Fruit fly (Drosophila melanogaster) whole organism, embryonic: ENCODE results near the gene Hph.

Source experiments
- C15 ChIP-seq: fragments of 200-800 bp; sonication (Bioruptor generic); IDR thresholded peaks from 3 replicates; pipeline ENCODE4 v1.3.6; 2022; ENCODE audit warnings: missing biosample characterization, missing genetic modification characterization
- CG1024 ChIP-seq: fragments of 200-800 bp; sonication (Bioruptor generic); IDR thresholded peaks from 2 replicates; pipeline ENCODE4 v1.3.6; 2022; ENCODE audit warnings: missing biosample characterization, missing genetic modification characterization
- CG11093 ChIP-seq: fragments of 200-800 bp; sonication (Bioruptor generic); IDR thresholded peaks from 3 replicates; pipeline ENCODE4 v1.3.6; 2022; ENCODE audit warnings: missing biosample characterization, missing genetic modification characterization
- CG15269 ChIP-seq: fragments of 200-800 bp; sonication (Bioruptor generic); optimal IDR thresholded peaks from 2 replicates; lab custom pipeline; 2018; ENCODE audit warnings: missing biosample characterization, mild to moderate bottlenecking, missing genetic modification characterization, moderate library complexity
- CG15479 ChIP-seq: fragments of 200-800 bp; sonication (Bioruptor generic); optimal IDR thresholded peaks from 3 replicates; lab custom pipeline; 2019; ENCODE audit warnings: missing biosample characterization, mild to moderate bottlenecking, missing genetic modification characterization, moderate library complexity
- CG17328 ChIP-seq: fragments of 200-800 bp; sonication (Bioruptor generic); IDR thresholded peaks from 2 replicates; pipeline ENCODE4 v1.3.6; 2022; ENCODE audit warnings: missing biosample characterization, missing genetic modification characterization
- CG17359 ChIP-seq: fragments of 200-800 bp; sonication (Bioruptor generic); optimal IDR thresholded peaks from 3 replicates; lab custom pipeline; 2018; ENCODE audit warnings: missing biosample characterization, mild to moderate bottlenecking, missing genetic modification characterization, moderate library complexity
- CG2129 ChIP-seq: fragments of 200-800 bp; sonication (Bioruptor generic); IDR thresholded peaks from 2 replicates; pipeline ENCODE4 v1.3.6; 2022; ENCODE audit warnings: missing biosample characterization, missing genetic modification characterization; ENCODE audit not compliant: partially characterized antibody
- CG2199 ChIP-seq: fragments of 200-800 bp; sonication (Bioruptor generic); IDR thresholded peaks from 3 replicates; pipeline ENCODE4 v1.3.6; 2022; ENCODE audit warnings: missing biosample characterization, missing genetic modification characterization
- CG6765 ChIP-seq: fragments of 200-800 bp; sonication (Bioruptor generic); optimal IDR thresholded peaks from 3 replicates; lab custom pipeline; 2017; ENCODE audit warnings: missing biosample characterization, mild to moderate bottlenecking, missing genetic modification characterization
- CG7357 ChIP-seq: fragments of 200-800 bp; sonication (Bioruptor generic); IDR thresholded peaks from 3 replicates; pipeline ENCODE4 v1.3.6; 2022; ENCODE audit warnings: missing biosample characterization, missing genetic modification characterization
- CG9215 ChIP-seq: fragments of 200-800 bp; sonication (Bioruptor generic); IDR thresholded peaks from 2 replicates; pipeline ENCODE4 v1.3.6; 2022; ENCODE audit warnings: missing biosample characterization, missing genetic modification characterization
- CG9437 ChIP-seq: fragments of 200-800 bp; sonication (Bioruptor generic); optimal IDR thresholded peaks from 2 replicates; lab custom pipeline; 2018; ENCODE audit warnings: missing biosample characterization, mild to moderate bottlenecking, missing genetic modification characterization
- ERR ChIP-seq: fragments of 200-800 bp; sonication (Bioruptor generic); optimal IDR thresholded peaks from 2 replicates; lab custom pipeline; 2016; ENCODE audit warnings: missing biosample characterization, missing genetic modification characterization
- HmgZ ChIP-seq: fragments of 200-800 bp; sonication (Bioruptor generic); optimal IDR thresholded peaks from 2 replicates; lab custom pipeline; 2018; ENCODE audit warnings: missing biosample characterization, mild to moderate bottlenecking, missing genetic modification characterization
- Max ChIP-seq: fragments of 200-800 bp; sonication (Bioruptor generic); optimal IDR thresholded peaks from 2 replicates; lab custom pipeline; 2016; ENCODE audit warnings: missing biosample characterization, mild to moderate bottlenecking, missing genetic modification characterization
- Meics ChIP-seq: fragments of 200-800 bp; sonication (Bioruptor generic); optimal IDR thresholded peaks from 2 replicates; lab custom pipeline; 2017; ENCODE audit warnings: missing biosample characterization, mild to moderate bottlenecking, missing genetic modification characterization
- NK7.1 ChIP-seq: fragments of 200-800 bp; sonication (Bioruptor generic); optimal IDR thresholded peaks from 3 replicates; lab custom pipeline; 2016; ENCODE audit warnings: missing biosample characterization, missing genetic modification characterization
- PHDP ChIP-seq: fragments of 200-800 bp; sonication (Bioruptor generic); optimal IDR thresholded peaks from 3 replicates; lab custom pipeline; 2018; ENCODE audit warnings: missing biosample characterization, mild to moderate bottlenecking, missing genetic modification characterization, moderate library complexity
- Rfx ChIP-seq: fragments of 200-800 bp; sonication (Bioruptor generic); IDR thresholded peaks from 2 replicates; pipeline ENCODE4 v1.3.6; 2022; ENCODE audit warnings: missing biosample characterization, missing genetic modification characterization
- Side ChIP-seq: fragments of 200-800 bp; sonication (Bioruptor generic); optimal IDR thresholded peaks from 2 replicates; lab custom pipeline; 2016; ENCODE audit warnings: missing biosample characterization, missing genetic modification characterization
- Sox102F ChIP-seq: fragments of 200-800 bp; sonication (Bioruptor generic); optimal IDR thresholded peaks from 2 replicates; lab custom pipeline; 2018; ENCODE audit warnings: missing biosample characterization, mild to moderate bottlenecking, missing genetic modification characterization, moderate library complexity
- Usf ChIP-seq: fragments of 200-800 bp; sonication (Bioruptor generic); optimal IDR thresholded peaks from 2 replicates; lab custom pipeline; 2017; ENCODE audit warnings: missing genotype, missing biosample characterization, missing genetic modification characterization
- Xrp1 ChIP-seq: fragments of 200-800 bp; sonication (Bioruptor generic); IDR thresholded peaks from 2 replicates; pipeline ENCODE4 v1.3.6; 2022; ENCODE audit warnings: missing biosample characterization, missing genetic modification characterization
- YL-1 ChIP-seq: fragments of 200-800 bp; sonication (Bioruptor generic); optimal IDR thresholded peaks from 3 replicates; lab custom pipeline; 2017; ENCODE audit warnings: missing biosample characterization, mild to moderate bottlenecking, missing genetic modification characterization
- ab ChIP-seq: fragments of 200-800 bp; sonication (Bioruptor generic); optimal IDR thresholded peaks from 2 replicates; lab custom pipeline; 2016; ENCODE audit warnings: missing biosample characterization, missing genetic modification characterization
- ac ChIP-seq: fragments of 200-800 bp; sonication (Bioruptor generic); optimal IDR thresholded peaks from 3 replicates; lab custom pipeline; 2017; ENCODE audit warnings: missing biosample characterization, mild to moderate bottlenecking, missing genetic modification characterization
- az2 ChIP-seq: fragments of 200-800 bp; sonication (Bioruptor generic); optimal IDR thresholded peaks from 3 replicates; lab custom pipeline; 2016; ENCODE audit warnings: missing biosample characterization, missing genetic modification characterization
- bsh ChIP-seq, 2 experiments: fragments of 200-800 bp; sonication (Bioruptor generic); optimal IDR thresholded peaks; 2 replicates each; lab custom pipeline; 2017 to 2018; ENCODE audit warnings: mild to moderate bottlenecking in 2 of 2, missing biosample characterization in 2 of 2, missing genetic modification characterization in 2 of 2, moderate library complexity in 1 of 2
- cg ChIP-seq: fragments of 200-800 bp; sonication (Bioruptor generic); optimal IDR thresholded peaks from 3 replicates; lab custom pipeline; 2019; ENCODE audit warnings: missing biosample characterization, mild to moderate bottlenecking, missing genetic modification characterization, moderate library complexity
- ci ChIP-seq: fragments of 200-800 bp; sonication (Bioruptor generic); IDR thresholded peaks from 3 replicates; pipeline ENCODE4 v1.3.6; 2022; ENCODE audit warnings: missing biosample characterization, missing genetic modification characterization
- dmrt99B ChIP-seq: fragments of 200-800 bp; sonication (Bioruptor generic); optimal IDR thresholded peaks from 2 replicates; lab custom pipeline; 2018; ENCODE audit warnings: missing biosample characterization, mild to moderate bottlenecking, missing genetic modification characterization, moderate library complexity
- dpn ChIP-seq, 2 experiments: fragments of 200-800 bp; sonication (Bioruptor generic); optimal IDR thresholded peaks; 3 replicates each; lab custom pipeline; 2016; ENCODE audit warnings: missing biosample characterization in 2 of 2, missing genetic modification characterization in 2 of 2
- eve ChIP-seq, 2 experiments: fragments of >200 bp; optimal IDR thresholded peaks; 2 replicates each; lab custom pipeline; 2017; ENCODE audit warnings: missing biosample characterization in 2 of 2, missing genetic modification characterization in 2 of 2
- hb ChIP-seq: fragments of 200-800 bp; sonication (Bioruptor generic); IDR thresholded peaks from 3 replicates; pipeline ENCODE4 v1.3.6; 2022; ENCODE audit warnings: missing biosample characterization, missing genetic modification characterization; ENCODE audit not compliant: partially characterized antibody
- ind ChIP-seq: fragments of 200-800 bp; sonication (Bioruptor generic); optimal IDR thresholded peaks from 3 replicates; lab custom pipeline; 2016; ENCODE audit warnings: missing biosample characterization, missing genetic modification characterization
- kah ChIP-seq: fragments of 200-800 bp; sonication (Bioruptor generic); optimal IDR thresholded peaks from 2 replicates; lab custom pipeline; 2018; ENCODE audit warnings: missing biosample characterization, mild to moderate bottlenecking, missing genetic modification characterization
- klu ChIP-seq: fragments of 200-800 bp; sonication (Bioruptor generic); IDR thresholded peaks from 2 replicates; pipeline ENCODE4 v1.3.6; 2022; ENCODE audit warnings: missing biosample characterization, missing genetic modification characterization
- lab ChIP-seq: fragments of 200-800 bp; sonication (Bioruptor generic); optimal IDR thresholded peaks from 3 replicates; lab custom pipeline; 2017; ENCODE audit warnings: missing biosample characterization, missing genetic modification characterization, mild to moderate bottlenecking, moderate library complexity, missing genetic modification reagents
- maf-S ChIP-seq: fragments of 200-800 bp; sonication (Bioruptor generic); optimal IDR thresholded peaks from 2 replicates; lab custom pipeline; 2016; ENCODE audit warnings: missing biosample characterization, missing genetic modification characterization
- nom ChIP-seq: fragments of 200-800 bp; sonication (Bioruptor generic); optimal IDR thresholded peaks from 2 replicates; lab custom pipeline; 2017; ENCODE audit warnings: missing biosample characterization, missing genetic modification characterization, mild to moderate bottlenecking, moderate library complexity, missing genetic modification reagents
- onecut ChIP-seq: fragments of 200-800 bp; sonication (Bioruptor generic); IDR thresholded peaks from 2 replicates; pipeline ENCODE4 v1.3.6; 2022; ENCODE audit warnings: missing biosample characterization, missing genetic modification characterization
- pb ChIP-seq: fragments of 200-800 bp; sonication (Bioruptor generic); optimal IDR thresholded peaks from 3 replicates; lab custom pipeline; 2016; ENCODE audit warnings: missing biosample characterization, missing genetic modification characterization
- pum ChIP-seq: fragments of 200-800 bp; sonication (Bioruptor generic); optimal IDR thresholded peaks from 2 replicates; lab custom pipeline; 2016; ENCODE audit warnings: missing biosample characterization, missing genetic modification characterization
- sens-2 ChIP-seq: fragments of 200-800 bp; sonication (Bioruptor generic); IDR thresholded peaks from 2 replicates; pipeline ENCODE4 v1.3.6; 2022; ENCODE audit warnings: missing biosample characterization, missing genetic modification characterization
- shn ChIP-seq: fragments of 200-800 bp; sonication (Bioruptor generic); optimal IDR thresholded peaks from 3 replicates; lab custom pipeline; 2016; ENCODE audit warnings: missing biosample characterization, missing genetic modification characterization
- sob ChIP-seq: fragments of 200-800 bp; sonication (Bioruptor generic); IDR thresholded peaks from 2 replicates; pipeline ENCODE4 v1.3.6; 2022; ENCODE audit warnings: missing biosample characterization, missing genetic modification characterization
- ssp ChIP-seq: fragments of 200-800 bp; sonication (Bioruptor generic); IDR thresholded peaks from 2 replicates; pipeline ENCODE4 v1.3.6; 2022; ENCODE audit warnings: missing biosample characterization, missing genetic modification characterization
- tx ChIP-seq: fragments of 200-800 bp; sonication (Bioruptor generic); optimal IDR thresholded peaks from 2 replicates; lab custom pipeline; 2016; ENCODE audit warnings: missing biosample characterization, missing genetic modification characterization
- unpg ChIP-seq: fragments of 200-800 bp; sonication (Bioruptor generic); optimal IDR thresholded peaks from 3 replicates; lab custom pipeline; 2018; ENCODE audit warnings: missing biosample characterization, mild to moderate bottlenecking, missing genetic modification characterization, moderate library complexity
- wek ChIP-seq: fragments of 200-800 bp; sonication (Bioruptor generic); optimal IDR thresholded peaks from 3 replicates; lab custom pipeline; 2018; ENCODE audit warnings: missing biosample characterization, mild to moderate bottlenecking, missing genetic modification characterization, moderate library complexity

The Hph gene

DNA sequence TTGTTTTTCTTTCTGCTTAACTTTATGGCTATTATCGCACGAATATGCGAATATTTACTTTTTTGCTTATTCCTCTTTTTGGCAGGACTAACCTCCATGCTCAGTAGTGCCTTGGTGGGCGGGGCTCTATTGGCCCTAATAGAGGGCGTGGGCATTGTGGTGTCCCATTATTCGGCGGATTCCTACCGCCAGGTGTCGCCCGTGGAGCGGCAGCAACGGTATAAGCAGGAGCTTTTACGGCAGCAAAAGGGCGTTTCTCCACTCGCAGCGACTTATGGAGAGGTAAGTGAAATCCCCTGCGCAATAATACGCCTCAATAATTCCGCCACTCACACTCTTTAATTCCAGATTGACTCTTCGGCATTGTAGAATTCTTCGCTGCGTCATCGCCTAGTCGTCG lies 43.8 kb downstream of the Hph start (continued):
- TF ChIP-seq CG9437 (no peak), C15 (GFP tag; lab: Robert Waterston, UW) (no peak), CG17328 (GFP tag; lab: Robert Waterston, UW) (peak; percentile 49), YL-1 (GFP tag; lab: Kevin White, UChicago) (no peak), unpg (GFP tag; lab: Kevin White, UChicago) (peak; percentile 12), CG15479 (GFP tag; lab: Kevin White, UChicago) (no peak), CG11093 (GFP tag; lab: Robert Waterston, UW) (no peak), pb (GFP tag; lab: Kevin White, UChicago) (peak; percentile 0), Rfx (GFP tag; lab: Robert Waterston, UW) (peak; percentile 45), ab (GFP tag; lab: Kevin White, UChicago) (no peak), cg (GFP tag; lab: Kevin White, UChicago) (no peak), dmrt99B (peak; percentile 32), CG2129 (no peak), nom (GFP tag; lab: Kevin White, UChicago) (peak; percentile 10), pum (GFP tag; lab: Kevin White, UChicago) (peak; percentile 7), CG6765 (GFP tag; lab: Kevin White, UChicago) (no peak), ac (GFP tag; lab: Kevin White, UChicago) (no peak), CG9215 (GFP tag; lab: Robert Waterston, UW) (no peak), Max (GFP tag; lab: Kevin White, UChicago) (no peak), CG2199 (GFP tag; lab: Robert Waterston, UW) (peak; percentile 35; the same call in 1 of the 3 replicates), ind (peak; percentile 17), kah (peak; percentile 34), PHDP (tag; lab: Kevin White, UChicago) (peak; percentile 4), onecut (peak; percentile 63), ssp (GFP tag; lab: Robert Waterston, UW) (no peak), hb (GFP tag; lab: Robert Waterston, UW) (0 out of 3 replicates have a peak, but pooled peaks have one; percentile 40), wek (GFP tag; lab: Kevin White, UChicago) (peak; percentile 42), tx (no peak), Sox102F (GFP tag; lab: Kevin White, UChicago) (peak; percentile 11), eve (GFP tag; optimal IDR thresholded peaks at IDR 0.05; lab: Kevin White, UChicago) (no peak), sens-2 (GFP tag; lab: Robert Waterston, UW) (no peak), dpn (GFP tag; optimal IDR thresholded peaks at IDR 0.05; lab: Kevin White, UChicago) (peak in 1 of 2 experiments; percentile 27), ERR (GFP tag; lab: Kevin White, UChicago) (no peak), sob (GFP tag; lab: Robert Waterston, UW) (0 out of 2 replicates have a peak, but pooled peaks have one; percentile 54), bsh (GFP tag; optimal IDR thresholded peaks at IDR 0.05; lab: Kevin White, UChicago) (peak in 1 of 2 experiments; percentile 30), lab (GFP tag; lab: Kevin White, UChicago) (peak; percentile 74), HmgZ (tag; lab: Kevin White, UChicago) (no peak), shn (no peak), az2 (GFP tag; lab: Kevin White, UChicago) (no peak), Usf (GFP tag; lab: Kevin White, UChicago) (no peak), NK7.1 (GFP tag; lab: Kevin White, UChicago) (no peak), CG7357 (GFP tag; lab: Robert Waterston, UW) (no peak), Side (GFP tag; lab: Kevin White, UChicago) (no peak), maf-S (no peak), CG15269 (peak; percentile 30), ci (peak; percentile 83), Xrp1 (peak; percentile 23; the same call in 1 of the 2 replicates), CG1024 (GFP tag; lab: Robert Waterston, UW) (0 out of 2 replicates have a peak, but pooled peaks have one; percentile 31), klu (GFP tag; lab: Robert Waterston, UW) (no peak), Meics (GFP tag; lab: Kevin White, UChicago) (peak; percentile 50), CG17359 (tag; lab: Kevin White, UChicago) (peak; percentile 31)
